Worm (Caenorhabditis elegans) whole organism, late embryonic: Measurements from ENCODE around the gene M28.8.

Experiments used
- C08G9.2 ChIP-seq: sonication (generic microtip); optimal IDR thresholded peaks from 2 replicates; lab custom pipeline; 2016; ENCODE audit warnings: mild to moderate bottlenecking, missing genetic modification characterization, moderate library complexity, missing compliant biosample characterization
- C38D4.7 ChIP-seq: fragments of 200-800 bp; sonication (Bioruptor generic); optimal IDR thresholded peaks from 2 replicates; lab custom pipeline; 2018; ENCODE audit warnings: mild to moderate bottlenecking, missing genetic modification characterization, moderate library complexity, missing compliant biosample characterization
- K02D7.2 ChIP-seq: sonication (generic microtip); optimal IDR thresholded peaks from 2 replicates; lab custom pipeline; 2017; ENCODE audit warnings: mild to moderate bottlenecking, missing genetic modification characterization, missing compliant biosample characterization
- Y22D7AL.16 ChIP-seq: sonication (generic microtip); optimal IDR thresholded peaks from 2 replicates; lab custom pipeline; 2016; ENCODE audit warnings: missing genetic modification characterization, missing compliant biosample characterization
- ahr-1 ChIP-seq: sonication (generic microtip); optimal IDR thresholded peaks from 2 replicates; lab custom pipeline; 2016; ENCODE audit warnings: missing genetic modification characterization, missing compliant biosample characterization
- ceh-18 ChIP-seq: sonication (generic microtip); optimal IDR thresholded peaks from 2 replicates; lab custom pipeline; 2016; ENCODE audit warnings: missing genetic modification characterization, missing compliant biosample characterization
- ceh-2 ChIP-seq: sonication (generic microtip); optimal IDR thresholded peaks from 2 replicates; lab custom pipeline; 2016; ENCODE audit warnings: missing genotype, missing genetic modification characterization, missing compliant biosample characterization
- ceh-24 ChIP-seq: sonication (generic microtip); optimal IDR thresholded peaks from 2 replicates; lab custom pipeline; 2016; ENCODE audit warnings: mild to moderate bottlenecking, missing genetic modification characterization, missing compliant biosample characterization
- ceh-45 ChIP-seq: fragments of 200-800 bp; sonication (Bioruptor generic); IDR thresholded peaks from 2 replicates; pipeline ENCODE4 v1.3.6; 2022; ENCODE audit warnings: missing genetic modification reagents, missing genetic modification characterization, missing compliant biosample characterization
- ceh-48 ChIP-seq: sonication (generic microtip); optimal IDR thresholded peaks from 2 replicates; lab custom pipeline; 2016; ENCODE audit warnings: missing genetic modification characterization, inconsistent platforms, missing compliant biosample characterization
- ceh-6 ChIP-seq: fragments of 200-800 bp; sonication (Bioruptor generic); optimal IDR thresholded peaks from 2 replicates; lab custom pipeline; 2018; ENCODE audit warnings: mild to moderate bottlenecking, missing genetic modification characterization, missing compliant biosample characterization
- che-1 ChIP-seq: sonication (generic microtip); optimal IDR thresholded peaks from 2 replicates; lab custom pipeline; 2016; ENCODE audit warnings: mild to moderate bottlenecking, missing genetic modification characterization, missing compliant biosample characterization
- elt-4 ChIP-seq: sonication (generic microtip); optimal IDR thresholded peaks from 2 replicates; lab custom pipeline; 2016; ENCODE audit warnings: missing genetic modification characterization, missing compliant biosample characterization
- ets-4 ChIP-seq: sonication (generic microtip); optimal IDR thresholded peaks from 2 replicates; lab custom pipeline; 2016; ENCODE audit warnings: missing genetic modification characterization, missing compliant biosample characterization
- eyg-1 ChIP-seq: sonication (generic microtip); optimal IDR thresholded peaks from 2 replicates; lab custom pipeline; 2016; ENCODE audit warnings: missing genotype, missing genetic modification characterization, missing compliant biosample characterization
- fkh-10 ChIP-seq: fragments of 150-350 bp; optimal IDR thresholded peaks from 2 replicates; lab custom pipeline; 2014; ENCODE audit warnings: missing biosample characterization, missing genetic modification reagents, missing genetic modification characterization
- hlh-30 ChIP-seq: sonication (generic microtip); optimal IDR thresholded peaks from 2 replicates; lab custom pipeline; 2017; ENCODE audit warnings: antibody characterized with exemption, missing genetic modification characterization, missing compliant biosample characterization; ENCODE audit not compliant: insufficient read depth
- hlh-8 ChIP-seq: sonication (generic microtip); optimal IDR thresholded peaks from 2 replicates; lab custom pipeline; 2016; ENCODE audit warnings: missing genotype, missing genetic modification characterization, missing compliant biosample characterization
- lim-6 ChIP-seq: sonication (generic microtip); optimal IDR thresholded peaks from 2 replicates; lab custom pipeline; 2016; ENCODE audit warnings: missing genetic modification characterization, missing compliant biosample characterization
- madf-2 ChIP-seq: sonication (generic microtip); optimal IDR thresholded peaks from 2 replicates; lab custom pipeline; 2017; ENCODE audit warnings: missing genetic modification characterization, missing compliant biosample characterization
- mec-3 ChIP-seq: sonication (generic microtip); optimal IDR thresholded peaks from 2 replicates; lab custom pipeline; 2016; ENCODE audit warnings: borderline replicate concordance, missing genetic modification characterization, missing compliant biosample characterization
- nfya-1 ChIP-seq: sonication (generic microtip); optimal IDR thresholded peaks from 2 replicates; lab custom pipeline; 2017; ENCODE audit warnings: missing genetic modification characterization, mild to moderate bottlenecking, missing compliant biosample characterization, antibody characterized with exemption, moderate library complexity
- nhr-232 ChIP-seq: sonication (generic microtip); optimal IDR thresholded peaks from 2 replicates; lab custom pipeline; 2016; ENCODE audit warnings: missing genetic modification characterization, missing compliant biosample characterization
- npax-4 ChIP-seq: sonication (generic microtip); optimal IDR thresholded peaks from 2 replicates; lab custom pipeline; 2016; ENCODE audit warnings: missing genetic modification characterization, missing compliant biosample characterization
- odd-2 ChIP-seq: sonication (generic microtip); optimal IDR thresholded peaks from 2 replicates; lab custom pipeline; 2017; ENCODE audit warnings: antibody characterized with exemption, mild to moderate bottlenecking, missing genetic modification characterization, missing compliant biosample characterization
- pha-2 ChIP-seq: sonication (generic microtip); optimal IDR thresholded peaks from 2 replicates; lab custom pipeline; 2017; ENCODE audit warnings: mild to moderate bottlenecking, missing genetic modification characterization, missing compliant biosample characterization
- pros-1 ChIP-seq: fragments of 150-350 bp; optimal IDR thresholded peaks from 2 replicates; lab custom pipeline; 2014; ENCODE audit warnings: missing biosample characterization, missing genetic modification reagents, missing genetic modification characterization
- ref-2 ChIP-seq: sonication (generic microtip); optimal IDR thresholded peaks from 2 replicates; lab custom pipeline; 2016; ENCODE audit warnings: missing genetic modification characterization, missing compliant biosample characterization
- sox-4 ChIP-seq: sonication (generic microtip); optimal IDR thresholded peaks from 2 replicates; lab custom pipeline; 2017; ENCODE audit warnings: mild to moderate bottlenecking, missing genetic modification characterization, inconsistent platforms, missing compliant biosample characterization
- unc-3 ChIP-seq, 2 experiments: fragments of 200-800 bp in 1 of 2; sonication (Bioruptor generic) in 1 of 2; sonication (generic microtip) in 1 of 2; conservative IDR thresholded peaks in 1 of 2; optimal IDR thresholded peaks in 1 of 2; 2 replicates each; pipeline versions ENCODE4 v1.3.6 to Lab custom; 2016 to 2022; ENCODE audit warnings: missing compliant biosample characterization in 2 of 2, missing genetic modification characterization in 2 of 2, missing genetic modification reagents in 1 of 2
- unc-42 ChIP-seq: sonication (generic microtip); optimal IDR thresholded peaks from 2 replicates; lab custom pipeline; 2016; ENCODE audit warnings: missing genotype, missing genetic modification characterization, missing compliant biosample characterization
- zip-5 ChIP-seq: sonication (generic microtip); optimal IDR thresholded peaks from 2 replicates; lab custom pipeline; 2016; ENCODE audit warnings: missing genetic modification characterization, missing compliant biosample characterization
- ztf-16 ChIP-seq: sonication (generic microtip); optimal IDR thresholded peaks from 2 replicates; lab custom pipeline; 2017; ENCODE audit warnings: missing genetic modification characterization, missing compliant biosample characterization

The M28.8 gene

ce11 chrII:10598970-10599369 lies 29.1 kb upstream of the M28.8 start, which contains the start of gene C14A4.9:
Gene C14A4.9, plus strand, starts transcription at chrII:10599337.
- no peak for TF ChIP-seq che-1

ce11 chrII:10602184-10602583 lies 25.9 kb upstream of the M28.8 start, which contains the start of gene srv-2:
Gene srv-2, minus strand, starts transcription at chrII:10602284.
- TF ChIP-seq ahr-1 (tag; lab: Kevin White, UChicago) (no peak), elt-4 (tag; lab: Kevin White, UChicago) (no peak), ceh-6 (GFP tag; lab: Kevin White, UChicago) (no peak), ztf-16 (tag; lab: Kevin White, UChicago) (no peak), nhr-232 (no peak), ceh-45 (no peak), ceh-2 (tag; lab: Kevin White, UChicago) (no peak), eyg-1 (no peak), madf-2 (tag; lab: Kevin White, UChicago) (no peak), npax-4 (tag; lab: Kevin White, UChicago) (no peak), nfya-1 (tag; lab: Kevin White, UChicago) (no peak), hlh-30 (tag; lab: Kevin White, UChicago) (no peak), C08G9.2 (tag; lab: Kevin White, UChicago) (no peak), mec-3 (tag; lab: Kevin White, UChicago) (no peak), sox-4 (tag; lab: Kevin White, UChicago) (no peak), unc-42 (tag; lab: Kevin White, UChicago) (no peak), Y22D7AL.16 (no peak), ref-2 (tag; lab: Kevin White, UChicago) (no peak), pha-2 (tag; lab: Kevin White, UChicago) (no peak)

ce11 chrII:10603560-10603959 lies 24.5 kb upstream of the M28.8 start:
- TF ChIP-seq mec-3 (tag; lab: Kevin White, UChicago): no peak
- TF ChIP-seq nfya-1 (tag; lab: Kevin White, UChicago): peak; percentile 63

- TF ChIP-seq ceh-24 (tag; lab: Kevin White, UChicago): no peak
- TF ChIP-seq zip-5: no peak
- TF ChIP-seq pros-1: no peak
- no peak for TF ChIP-seq C38D4.7 (GFP tag; lab: Kevin White, UChicago)
- TF ChIP-seq madf-2 (tag; lab: Kevin White, UChicago): no peak
- no peak for TF ChIP-seq ets-4 (tag; lab: Kevin White, UChicago)
- no peak for TF ChIP-seq C08G9.2 (tag; lab: Kevin White, UChicago)
- no peak for TF ChIP-seq odd-2 (tag; lab: Kevin White, UChicago)
- no peak for TF ChIP-seq lim-6 (tag; lab: Kevin White, UChicago)
- TF ChIP-seq unc-42 (tag; lab: Kevin White, UChicago): no peak
- no peak for TF ChIP-seq npax-4 (tag; lab: Kevin White, UChicago)
- no peak for TF ChIP-seq ceh-18 (tag; lab: Kevin White, UChicago)
- TF ChIP-seq ceh-48 (tag; lab: Kevin White, UChicago): no peak
- TF ChIP-seq unc-3 (GFP tag; conservative IDR thresholded peaks at IDR 0.05; lab: Robert Waterston, UW): no peak
- TF ChIP-seq unc-3 (tag; optimal IDR thresholded peaks at IDR 0.05; lab: Kevin White, UChicago): no peak
- TF ChIP-seq hlh-8 (tag; lab: Kevin White, UChicago): no peak
- TF ChIP-seq K02D7.2 (tag; lab: Kevin White, UChicago): no peak
- no peak for TF ChIP-seq fkh-10
- TF ChIP-seq, all 69 proteins: peak for 0
Observed at ce11 chrII:10605512-10605911, 22.6 kb upstream of the M28.8 start, which contains the start of gene taf-13. Gene taf-13, minus strand, starts transcription at chrII:10605612.
